Worm (Caenorhabditis elegans) whole organism, L1 larva: ENCODE data around the gene srlf-5.

Source experiments
- C16A3.4 ChIP-seq: fragments of 150-350 bp; optimal IDR thresholded peaks from 2 replicates; lab custom pipeline; 2014; ENCODE audit warnings: missing biosample characterization, missing genetic modification characterization
- Y116A8C.19 ChIP-seq: sonication (generic microtip); optimal IDR thresholded peaks from 2 replicates; lab custom pipeline; 2016; ENCODE audit warnings: missing compliant biosample characterization, missing genetic modification characterization, borderline replicate concordance
- blmp-1 ChIP-seq: fragments of 150-350 bp; optimal IDR thresholded peaks from 2 replicates; lab custom pipeline; 2014; ENCODE audit warnings: missing biosample characterization, missing genetic modification characterization
- ceh-82 ChIP-seq, 3 experiments: fragments of 150-350 bp in 1 of 3; sonication (generic microtip) in 2 of 3; optimal IDR thresholded peaks; 2 replicates each; lab custom pipeline; 2014 to 2017; ENCODE audit warnings: missing biosample characterization in 3 of 3, missing genetic modification characterization in 3 of 3
- dpl-1 ChIP-seq, 3 experiments: fragments of 150-350 bp in 2 of 3; sonication (generic microtip) in 1 of 3; optimal IDR thresholded peaks; 2 replicates each; lab custom pipeline; 2014 to 2017; ENCODE audit warnings: missing biosample characterization in 3 of 3, missing genetic modification characterization in 3 of 3, missing genetic modification reagents in 3 of 3
- dsc-1 ChIP-seq: sonication (generic microtip); optimal IDR thresholded peaks from 2 replicates; lab custom pipeline; 2016; ENCODE audit warnings: mild to moderate bottlenecking, missing genetic modification characterization, missing compliant biosample characterization
- efl-1 ChIP-seq, 4 experiments: fragments of 150-350 bp; optimal IDR thresholded peaks in 3 of 4; peaks in 1 of 4; 1 replicate in 1 of 4; 2 replicates in 3 of 4; lab custom pipeline; 2014; ENCODE audit warnings: missing biosample characterization in 2 of 4, missing genetic modification characterization in 2 of 4, missing genetic modification reagents in 2 of 4
- efl-3 ChIP-seq: fragments of 200-800 bp; sonication (Bioruptor generic); optimal IDR thresholded peaks from 2 replicates; lab custom pipeline; 2018; ENCODE audit warnings: mild to moderate bottlenecking, missing genetic modification characterization, missing compliant biosample characterization
- egl-13 ChIP-seq: sonication (generic microtip); optimal IDR thresholded peaks from 2 replicates; lab custom pipeline; 2016; ENCODE audit warnings: missing genotype, missing genetic modification reagents, missing genetic modification characterization, missing compliant biosample characterization
- elt-2 ChIP-seq: sonication (generic microtip); optimal IDR thresholded peaks from 2 replicates; lab custom pipeline; 2016; ENCODE audit warnings: missing genetic modification characterization, mild to moderate bottlenecking, inconsistent platforms, missing compliant biosample characterization, missing genetic modification reagents
- ets-5 ChIP-seq: fragments of 200-800 bp; sonication (Bioruptor generic); IDR thresholded peaks from 2 replicates; pipeline ENCODE4 v1.3.6; 2022; ENCODE audit warnings: missing genetic modification characterization, missing compliant biosample characterization
- fkh-10 ChIP-seq: sonication (generic microtip); optimal IDR thresholded peaks from 2 replicates; lab custom pipeline; 2017; ENCODE audit warnings: missing biosample characterization, missing genetic modification reagents, missing genetic modification characterization
- fkh-4 ChIP-seq: sonication (generic microtip); optimal IDR thresholded peaks from 2 replicates; lab custom pipeline; 2016; ENCODE audit warnings: missing compliant biosample characterization, missing genetic modification characterization, borderline replicate concordance
- grh-1 ChIP-seq: fragments of 200-800 bp; sonication (Bioruptor generic); IDR thresholded peaks from 2 replicates; pipeline ENCODE4 v1.3.6; 2022; ENCODE audit warnings: missing genetic modification reagents, missing genetic modification characterization, missing compliant biosample characterization
- hlh-17 ChIP-seq: fragments of 200-800 bp; sonication (Bioruptor generic); optimal IDR thresholded peaks from 2 replicates; lab custom pipeline; 2018; ENCODE audit warnings: missing genetic modification characterization, mild to moderate bottlenecking, missing compliant biosample characterization, moderate library complexity, borderline replicate concordance
- irx-1 ChIP-seq: sonication (generic microtip); optimal IDR thresholded peaks from 2 replicates; lab custom pipeline; 2016; ENCODE audit warnings: missing genetic modification characterization, missing compliant biosample characterization
- isw-1 ChIP-seq: fragments of 200-800 bp; sonication (Bioruptor generic); IDR thresholded peaks from 2 replicates; pipeline ENCODE4 v1.3.6; 2022; ENCODE audit warnings: missing genetic modification characterization, missing compliant biosample characterization
- jun-1 ChIP-seq: fragments of 150-350 bp; optimal IDR thresholded peaks from 2 replicates; lab custom pipeline; 2014; ENCODE audit warnings: missing biosample characterization, missing genetic modification reagents, missing genetic modification characterization
- lin-13 ChIP-seq: fragments of 150-350 bp; optimal IDR thresholded peaks from 2 replicates; lab custom pipeline; 2014; ENCODE audit warnings: missing biosample characterization, missing genetic modification reagents, missing genetic modification characterization
- lin-39 ChIP-seq: fragments of 150-350 bp; optimal IDR thresholded peaks from 2 replicates; lab custom pipeline; 2014; ENCODE audit warnings: missing biosample characterization, missing genetic modification reagents, missing genetic modification characterization
- mef-2 ChIP-seq: fragments of 150-350 bp; optimal IDR thresholded peaks from 2 replicates; lab custom pipeline; 2014; ENCODE audit warnings: missing biosample characterization, missing genetic modification characterization
- nhr-12 ChIP-seq: sonication (generic microtip); optimal IDR thresholded peaks from 2 replicates; lab custom pipeline; 2017; ENCODE audit warnings: missing biosample characterization, missing genetic modification characterization
- nhr-19 ChIP-seq: fragments of 200-800 bp; sonication (Bioruptor generic); conservative IDR thresholded peaks from 2 replicates; pipeline ENCODE4 v1.3.6; 2022; ENCODE audit warnings: missing genetic modification characterization, missing compliant biosample characterization
- nhr-28 ChIP-seq: fragments of 150-350 bp; optimal IDR thresholded peaks from 2 replicates; lab custom pipeline; 2014; ENCODE audit warnings: missing biosample characterization, missing genetic modification characterization
- nhr-47 ChIP-seq: sonication (generic microtip); optimal IDR thresholded peaks from 2 replicates; lab custom pipeline; 2016; ENCODE audit warnings: mild to moderate bottlenecking, missing genetic modification characterization, moderate library complexity, missing compliant biosample characterization
- nhr-76 ChIP-seq: sonication (generic microtip); optimal IDR thresholded peaks from 2 replicates; lab custom pipeline; 2017; ENCODE audit warnings: missing biosample characterization, missing genetic modification characterization
- pag-3 ChIP-seq: sonication (generic microtip); optimal IDR thresholded peaks from 2 replicates; lab custom pipeline; 2017; ENCODE audit warnings: missing genetic modification characterization, mild to moderate bottlenecking, missing compliant biosample characterization, antibody characterized with exemption, borderline replicate concordance; ENCODE audit not compliant: insufficient read depth
- pax-3 ChIP-seq: fragments of 200-800 bp; sonication (Bioruptor generic); optimal IDR thresholded peaks from 2 replicates; lab custom pipeline; 2018; ENCODE audit warnings: mild to moderate bottlenecking, missing genetic modification characterization, moderate library complexity, missing compliant biosample characterization
- snpc-4 ChIP-seq: fragments of 150-350 bp; optimal IDR thresholded peaks from 2 replicates; lab custom pipeline; 2014; ENCODE audit warnings: missing biosample characterization, missing genetic modification characterization
- sox-4 ChIP-seq: sonication (generic microtip); optimal IDR thresholded peaks from 2 replicates; lab custom pipeline; 2016; ENCODE audit warnings: missing genetic modification characterization, missing compliant biosample characterization
- tlp-1 ChIP-seq: fragments of 150-350 bp; optimal IDR thresholded peaks from 2 replicates; lab custom pipeline; 2014; ENCODE audit warnings: missing biosample characterization, missing genetic modification characterization
- unc-30 ChIP-seq: sonication (generic microtip); optimal IDR thresholded peaks from 2 replicates; lab custom pipeline; 2017; ENCODE audit warnings: missing biosample characterization, missing genetic modification characterization
- unc-86 ChIP-seq: sonication (generic microtip); optimal IDR thresholded peaks from 2 replicates; lab custom pipeline; 2016; ENCODE audit warnings: missing genetic modification characterization, missing compliant biosample characterization
- unc-98 ChIP-seq: fragments of 200-800 bp; sonication (Bioruptor generic); IDR thresholded peaks from 2 replicates; pipeline ENCODE4 v1.3.6; 2022; ENCODE audit warnings: missing genetic modification characterization, missing compliant biosample characterization
- vab-15 ChIP-seq: sonication (generic microtip); optimal IDR thresholded peaks from 2 replicates; lab custom pipeline; 2017; ENCODE audit warnings: missing genotype, mild to moderate bottlenecking, missing genetic modification characterization, missing compliant biosample characterization
- zag-1 ChIP-seq: fragments of 150-350 bp; optimal IDR thresholded peaks from 2 replicates; lab custom pipeline; 2014; ENCODE audit warnings: missing biosample characterization, missing genetic modification characterization
- ztf-11 ChIP-seq, 2 experiments: sonication (generic microtip); optimal IDR thresholded peaks; 2 replicates each; lab custom pipeline; 2016 to 2017; ENCODE audit warnings: missing genetic modification characterization in 2 of 2, missing biosample characterization in 1 of 2, missing compliant biosample characterization in 1 of 2

The srlf-5 gene

ce11 chrIV:12965074-12965473, 38.5 kb upstream of the srlf-5 start, which contains the start of gene dod-22:
dod-22 (plus strand) TSS chrIV:12965374.
- no peak for TF ChIP-seq nhr-47 (tag; lab: Kevin White, UChicago)
- TF ChIP-seq C16A3.4 (tag; lab: Kevin White, UChicago) = no peak
- no peak for TF ChIP-seq unc-30 (tag; lab: Kevin White, UChicago)
- TF ChIP-seq lin-13 = no peak
- no peak for TF ChIP-seq ceh-82 (tag; optimal IDR thresholded peaks at IDR 0.05; lab: Kevin White, UChicago)
- no peak for TF ChIP-seq vab-15 (tag; lab: Kevin White, UChicago)

- TF ChIP-seq elt-2 (tag; lab: Kevin White, UChicago) = peak; percentile 74
- no peak for TF ChIP-seq unc-86 (tag; lab: Kevin White, UChicago)
- TF ChIP-seq Y116A8C.19 (tag; lab: Kevin White, UChicago) = no peak
- TF ChIP-seq mef-2 (tag; lab: Kevin White, UChicago) = no peak
- no peak for TF ChIP-seq efl-1 (optimal IDR thresholded peaks at IDR 0.05; lab: Kevin White, UChicago)
- TF ChIP-seq efl-1 (GFP tag; optimal IDR thresholded peaks at IDR 0.05 in 1 of 2; lab: Kevin White, UChicago) = peak in 1 of 2 experiments; percentile 15
- no peak for TF ChIP-seq nhr-19 (GFP tag; lab: Robert Waterston, UW)
- no peak for TF ChIP-seq grh-1 (GFP tag; lab: Robert Waterston, UW)
These were observed 38.1 kb upstream of the srlf-5 start for ce11 chrIV:12964648-12965047.

- TF ChIP-seq dsc-1 (tag; lab: Kevin White, UChicago) (no peak), elt-2 (tag; lab: Kevin White, UChicago) (peak; percentile 65)
These were observed 36.0 kb upstream of the srlf-5 start, which contains the start of gene F55G11.8 for ce11 chrIV:12962564-12962963. F55G11.8 (plus strand) TSS chrIV:12962808.

ce11 chrIV:12960136-12960535, 33.6 kb upstream of the srlf-5 start, which contains the start of gene F55G11.7:
F55G11.7 (plus strand) TSS chrIV:12960436.
- TF ChIP-seq efl-1 (optimal IDR thresholded peaks at IDR 0.05; lab: Kevin White, UChicago) (no peak), efl-1 (GFP tag; optimal IDR thresholded peaks at IDR 0.05 in 1 of 2; lab: Kevin White, UChicago) (peak in 1 of 2 experiments; percentile 56), jun-1 (tag; lab: Kevin White, UChicago) (no peak)
- TF ChIP-seq, all 84 proteins: peak for 1

ce11 chrIV:12957730-12958129, 31.2 kb upstream of the srlf-5 start, which contains the start of gene F55G11.6:
F55G11.6 (plus strand) TSS chrIV:12958030.
- TF ChIP-seq pax-3 (no peak), sox-4 (tag; lab: Kevin White, UChicago) (no peak)

- TF ChIP-seq tlp-1 (tag; lab: Kevin White, UChicago) = no peak
These were observed 21.9 kb upstream of the srlf-5 start, which contains the start of gene F55G11.10 for ce11 chrIV:12948470-12948869. F55G11.10 (plus strand) TSS chrIV:12948770.

ce11 chrIV:12946488-12946887, 19.9 kb upstream of the srlf-5 start, which contains the start of gene F55G11.1:
F55G11.1 (minus strand) TSS chrIV:12946588.
- no peak for TF ChIP-seq lin-39 (tag; lab: Kevin White, UChicago)
- TF ChIP-seq efl-3 (GFP tag; lab: Kevin White, UChicago) = no peak
- TF ChIP-seq nhr-28 (tag; lab: Kevin White, UChicago) = no peak
- TF ChIP-seq pag-3 (tag; lab: Kevin White, UChicago) = no peak
- TF ChIP-seq pax-3 = no peak
- TF ChIP-seq jun-1 (tag; lab: Kevin White, UChicago) = no peak
- TF ChIP-seq blmp-1 = no peak
- no peak for TF ChIP-seq zag-1 (tag; lab: Kevin White, UChicago)
- no peak for TF ChIP-seq ets-5 (GFP tag; lab: Robert Waterston, UW)

ce11 chrIV:12942633-12943032, 16.1 kb upstream of the srlf-5 start, which contains the start of gene dct-19:
dct-19 (plus strand) TSS chrIV:12942933.
- TF ChIP-seq ztf-11 (tag; optimal IDR thresholded peaks at IDR 0.05; lab: Kevin White, UChicago) (no peak), egl-13 (no peak), grh-1 (GFP tag; lab: Robert Waterston, UW) (no peak), irx-1 (tag; lab: Kevin White, UChicago) (no peak), isw-1 (no peak), nhr-12 (tag; lab: Kevin White, UChicago) (no peak), nhr-76 (tag; lab: Kevin White, UChicago) (no peak), lin-13 (no peak), snpc-4 (tag; lab: Kevin White, UChicago) (no peak), unc-98 (GFP tag; lab: Robert Waterston, UW) (no peak), hlh-17 (GFP tag; lab: Kevin White, UChicago) (no peak), dpl-1 (GFP tag; optimal IDR thresholded peaks at IDR 0.05; lab: Kevin White, UChicago) (no peak), fkh-4 (no peak), fkh-10 (GFP tag; lab: Kevin White, UChicago) (no peak), nhr-28 (tag; lab: Kevin White, UChicago) (no peak)
